Worm (Caenorhabditis elegans): ENCODE measurements around the gene C41G11.1.

The C41G11.1 gene

ce11 chrX:5707809-5708208, 12.2 kb downstream of the C41G11.1 start:
- TF ChIP-seq med-1 (GFP tag; optimal IDR thresholded peaks at IDR 0.05; ENCODE audit: insufficient read depth): peak; percentile 81
- TF ChIP-seq T22C8.4 (GFP tag; IDR thresholded peaks at IDR 0.05): peak; percentile 97
- TF ChIP-seq ztf-29 (GFP tag; IDR thresholded peaks at IDR 0.05): peak; percentile 92
- peak; percentile 92 for TF ChIP-seq klf-2 (GFP tag; conservative IDR thresholded peaks at IDR 0.05)
- peak; percentile 77 for TF ChIP-seq cog-1 (tag; optimal IDR thresholded peaks at IDR 0.05)
- peak; percentile 98 for TF ChIP-seq tab-1 (GFP tag; IDR thresholded peaks at IDR 0.05)
- peak; percentile 99 for TF ChIP-seq flt-1 (GFP tag; IDR thresholded peaks at IDR 0.05)
- peak; percentile 97 for TF ChIP-seq ztf-23 (GFP tag; IDR thresholded peaks at IDR 0.05)
- TF ChIP-seq ref-1 (GFP tag; conservative IDR thresholded peaks at IDR 0.05): peak; percentile 92

ce11 chrX:5699555-5699954, 20.5 kb downstream of the C41G11.1 start:
- no peak for TF ChIP-seq med-1 (GFP tag; optimal IDR thresholded peaks at IDR 0.05; ENCODE audit: insufficient read depth)
- TF ChIP-seq ref-1 (GFP tag; conservative IDR thresholded peaks at IDR 0.05): no peak
- TF ChIP-seq T22C8.4 (GFP tag; IDR thresholded peaks at IDR 0.05): no peak
- TF ChIP-seq klf-2 (GFP tag; conservative IDR thresholded peaks at IDR 0.05): no peak
- TF ChIP-seq ztf-29 (GFP tag; IDR thresholded peaks at IDR 0.05): no peak

- no peak for TF ChIP-seq flt-1 (GFP tag; IDR thresholded peaks at IDR 0.05)
- no peak for TF ChIP-seq ztf-23 (GFP tag; IDR thresholded peaks at IDR 0.05)
- TF ChIP-seq T22C8.4 (GFP tag; IDR thresholded peaks at IDR 0.05): no peak
- TF ChIP-seq med-1 (GFP tag; optimal IDR thresholded peaks at IDR 0.05; ENCODE audit: insufficient read depth): no peak
Observed at ce11 chrX:5698419-5698818, 21.6 kb downstream of the C41G11.1 start.

- no peak for TF ChIP-seq ztf-23 (GFP tag; IDR thresholded peaks at IDR 0.05)
- no peak for TF ChIP-seq klf-2 (GFP tag; conservative IDR thresholded peaks at IDR 0.05)
Observed at ce11 chrX:5697208-5697607, 22.8 kb downstream of the C41G11.1 start, which contains the start of gene W01C8.5. W01C8.5 (minus strand) TSS chrX:5697308.

- no peak for TF ChIP-seq klf-2 (GFP tag; conservative IDR thresholded peaks at IDR 0.05)
- no peak for TF ChIP-seq T22C8.4 (GFP tag; IDR thresholded peaks at IDR 0.05)
- no peak for TF ChIP-seq flt-1 (GFP tag; IDR thresholded peaks at IDR 0.05)
- no peak for TF ChIP-seq cog-1 (tag; optimal IDR thresholded peaks at IDR 0.05)
- no peak for TF ChIP-seq med-1 (GFP tag; optimal IDR thresholded peaks at IDR 0.05; ENCODE audit: insufficient read depth)
- TF ChIP-seq tab-1 (GFP tag; IDR thresholded peaks at IDR 0.05): no peak
- no peak for TF ChIP-seq ztf-29 (GFP tag; IDR thresholded peaks at IDR 0.05)
- no peak for TF ChIP-seq ztf-23 (GFP tag; IDR thresholded peaks at IDR 0.05)
- no peak for TF ChIP-seq ref-1 (GFP tag; conservative IDR thresholded peaks at IDR 0.05)
Observed at ce11 chrX:5696197-5696596, 23.8 kb downstream of the C41G11.1 start.

- no peak for TF ChIP-seq T22C8.4 (GFP tag; IDR thresholded peaks at IDR 0.05)
- no peak for TF ChIP-seq med-1 (GFP tag; optimal IDR thresholded peaks at IDR 0.05; ENCODE audit: insufficient read depth)
- TF ChIP-seq klf-2 (GFP tag; conservative IDR thresholded peaks at IDR 0.05): no peak
Observed at ce11 chrX:5695416-5695815, 24.6 kb downstream of the C41G11.1 start.

- no peak for TF ChIP-seq ztf-29 (GFP tag; IDR thresholded peaks at IDR 0.05)
- no peak for TF ChIP-seq flt-1 (GFP tag; IDR thresholded peaks at IDR 0.05)
- no peak for TF ChIP-seq T22C8.4 (GFP tag; IDR thresholded peaks at IDR 0.05)
- TF ChIP-seq med-1 (GFP tag; optimal IDR thresholded peaks at IDR 0.05; ENCODE audit: insufficient read depth): no peak
- no peak for TF ChIP-seq ztf-23 (GFP tag; IDR thresholded peaks at IDR 0.05)
- TF ChIP-seq ref-1 (GFP tag; conservative IDR thresholded peaks at IDR 0.05): no peak
- TF ChIP-seq tab-1 (GFP tag; IDR thresholded peaks at IDR 0.05): no peak
- TF ChIP-seq cog-1 (tag; optimal IDR thresholded peaks at IDR 0.05): no peak
- TF ChIP-seq klf-2 (GFP tag; conservative IDR thresholded peaks at IDR 0.05): no peak
Observed at ce11 chrX:5692099-5692498, 27.9 kb downstream of the C41G11.1 start, which contains the start of gene W01C8.1. W01C8.1 (plus strand) TSS chrX:5692399.

ce11 chrX:5689077-5689476, 30.9 kb downstream of the C41G11.1 start:
- no peak for TF ChIP-seq med-1 (GFP tag; optimal IDR thresholded peaks at IDR 0.05; ENCODE audit: insufficient read depth)
- TF ChIP-seq cog-1 (tag; optimal IDR thresholded peaks at IDR 0.05): no peak
- no peak for TF ChIP-seq ztf-23 (GFP tag; IDR thresholded peaks at IDR 0.05)
- TF ChIP-seq ztf-29 (GFP tag; IDR thresholded peaks at IDR 0.05): no peak
- no peak for TF ChIP-seq T22C8.4 (GFP tag; IDR thresholded peaks at IDR 0.05)

ce11 chrX:5686065-5686464, 34.0 kb downstream of the C41G11.1 start, which contains the start of gene set-20:
set-20 (minus strand) TSS chrX:5686158.
- TF ChIP-seq ztf-23 (GFP tag; IDR thresholded peaks at IDR 0.05): no peak
- peak; percentile 69 for TF ChIP-seq flt-1 (GFP tag; IDR thresholded peaks at IDR 0.05)
- no peak for TF ChIP-seq tab-1 (GFP tag; IDR thresholded peaks at IDR 0.05)
- no peak for TF ChIP-seq ztf-29 (GFP tag; IDR thresholded peaks at IDR 0.05)
- TF ChIP-seq cog-1 (tag; optimal IDR thresholded peaks at IDR 0.05): peak; percentile 87

ce11 chrX:5680125-5680524, 39.9 kb downstream of the C41G11.1 start, which contains the start of gene set-19:
set-19 (minus strand) TSS chrX:5680225.
- TF ChIP-seq ztf-23 (GFP tag; IDR thresholded peaks at IDR 0.05) (no peak), tab-1 (GFP tag; IDR thresholded peaks at IDR 0.05) (no peak)

- TF ChIP-seq cog-1 (tag; optimal IDR thresholded peaks at IDR 0.05) (no peak), flt-1 (GFP tag; IDR thresholded peaks at IDR 0.05) (no peak), ref-1 (GFP tag; conservative IDR thresholded peaks at IDR 0.05) (no peak), tab-1 (GFP tag; IDR thresholded peaks at IDR 0.05) (no peak)
Observed at ce11 chrX:5672615-5673014, 47.4 kb downstream of the C41G11.1 start.
